Worm (Caenorhabditis elegans) whole organism, late embryonic: Measurements from ENCODE around the gene abu-13.

Experiments
- F13H6.1 ChIP-seq: sonication (generic microtip); optimal IDR thresholded peaks from 2 replicates; lab custom pipeline; 2016; ENCODE audit warnings: missing genetic modification characterization, missing compliant biosample characterization
- ceh-18 ChIP-seq: sonication (generic microtip); optimal IDR thresholded peaks from 2 replicates; lab custom pipeline; 2016; ENCODE audit warnings: missing genetic modification characterization, missing compliant biosample characterization
- ceh-22 ChIP-seq: sonication (generic microtip); optimal IDR thresholded peaks from 2 replicates; lab custom pipeline; 2017; ENCODE audit warnings: missing biosample characterization, missing genetic modification characterization
- dve-1 ChIP-seq: sonication (generic microtip); optimal IDR thresholded peaks from 2 replicates; lab custom pipeline; 2017; ENCODE audit warnings: antibody characterized with exemption, mild to moderate bottlenecking, missing genetic modification characterization, missing compliant biosample characterization
- elt-2 ChIP-seq: sonication (generic microtip); optimal IDR thresholded peaks from 2 replicates; lab custom pipeline; 2016; ENCODE audit warnings: missing genetic modification reagents, missing genetic modification characterization, missing compliant biosample characterization
- fkh-10 ChIP-seq: fragments of 150-350 bp; optimal IDR thresholded peaks from 2 replicates; lab custom pipeline; 2014; ENCODE audit warnings: missing biosample characterization, missing genetic modification reagents, missing genetic modification characterization
- hlh-13 ChIP-seq: fragments of 200-800 bp; sonication (Bioruptor generic); optimal IDR thresholded peaks from 2 replicates; lab custom pipeline; 2018; ENCODE audit warnings: mild to moderate bottlenecking, missing genetic modification characterization, missing compliant biosample characterization
- pqm-1 ChIP-seq: sonication (generic microtip); optimal IDR thresholded peaks from 2 replicates; lab custom pipeline; 2016; ENCODE audit warnings: missing genetic modification characterization, missing compliant biosample characterization
- tbx-2 ChIP-seq: sonication (generic microtip); optimal IDR thresholded peaks from 2 replicates; lab custom pipeline; 2016; ENCODE audit warnings: missing genetic modification characterization, missing compliant biosample characterization
- unc-42 ChIP-seq: sonication (generic microtip); optimal IDR thresholded peaks from 2 replicates; lab custom pipeline; 2016; ENCODE audit warnings: missing genotype, missing genetic modification characterization, missing compliant biosample characterization
- unc-86 ChIP-seq: sonication (generic microtip); optimal IDR thresholded peaks from 2 replicates; lab custom pipeline; 2016; ENCODE audit warnings: missing genetic modification characterization, missing compliant biosample characterization
- ztf-16 ChIP-seq: sonication (generic microtip); optimal IDR thresholded peaks from 2 replicates; lab custom pipeline; 2017; ENCODE audit warnings: missing genetic modification characterization, missing compliant biosample characterization

ce11 chrIII:6951435-6951834, 5.7 kb upstream of the abu-13 start:
- TF ChIP-seq pqm-1 (no peak), F13H6.1 (tag; lab: Kevin White, UChicago) (no peak), dve-1 (tag; lab: Kevin White, UChicago) (no peak), tbx-2 (no peak), fkh-10 (GFP tag; lab: Kevin White, UChicago) (no peak), unc-42 (tag; lab: Kevin White, UChicago) (peak; percentile 16), unc-86 (tag; lab: Kevin White, UChicago) (no peak), ztf-16 (tag; lab: Kevin White, UChicago) (no peak), ceh-22 (tag; lab: Kevin White, UChicago) (no peak), ceh-18 (tag; lab: Kevin White, UChicago) (no peak), hlh-13 (no peak), elt-2 (tag; lab: Kevin White, UChicago) (no peak)
